Worm (Caenorhabditis elegans): ENCODE measurements around the gene mans-2.

The mans-2 gene

ce11 chrV:11942325-11942724, 43.0 kb downstream of the mans-2 start, which contains the start of gene F58H1.6:
F58H1.6 (plus strand) TSS chrV:11942625.
- TF ChIP-seq unc-130 (GFP tag; optimal IDR thresholded peaks at IDR 0.05) = no peak
- no peak for TF ChIP-seq egl-44 (GFP tag; IDR thresholded peaks at IDR 0.05)
- no peak for TF ChIP-seq akir-1 (GFP tag; optimal IDR thresholded peaks at IDR 0.05)
- TF ChIP-seq nfya-1 (tag; optimal IDR thresholded peaks at IDR 0.05; ENCODE audit: borderline replicate concordance, insufficient read depth) = no peak
- TF ChIP-seq snpc-4 (GFP tag; optimal IDR thresholded peaks at IDR 0.05) = no peak
- TF ChIP-seq snpc-4 (tag; optimal IDR thresholded peaks at IDR 0.05) = no peak
- no peak for TF ChIP-seq unc-62 (GFP tag; optimal IDR thresholded peaks at IDR 0.05)
- no peak for TF ChIP-seq madf-6 (GFP tag; IDR thresholded peaks at IDR 0.05)
- no peak for TF ChIP-seq F49E8.2 (tag; optimal IDR thresholded peaks at IDR 0.05; ENCODE audit: insufficient read depth)
- no peak for TF ChIP-seq ztf-28 (GFP tag; IDR thresholded peaks at IDR 0.05)
- TF ChIP-seq B0336.3 (GFP tag; IDR thresholded peaks at IDR 0.05) = no peak

DNA sequence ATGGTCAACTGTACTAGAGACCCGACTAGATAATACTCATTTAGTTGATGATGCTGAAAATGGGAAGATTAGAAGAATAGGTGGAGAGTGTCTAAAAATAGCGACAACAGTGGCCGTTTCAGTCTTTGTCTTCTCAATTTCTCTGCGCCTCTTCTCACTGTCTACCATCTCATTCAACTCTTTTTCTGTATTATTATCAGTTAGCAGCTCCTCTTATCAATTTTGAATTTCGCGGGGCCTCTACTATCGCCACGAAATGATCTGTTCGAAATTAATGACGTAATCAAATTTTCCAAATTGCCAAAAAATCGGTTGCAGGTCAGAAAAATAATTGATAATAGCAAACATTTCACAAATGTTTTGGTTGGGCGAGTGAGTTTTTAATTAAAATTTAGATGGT, 43.6 kb downstream of the mans-2 start:
- TF ChIP-seq nfya-1 (tag; optimal IDR thresholded peaks at IDR 0.05; ENCODE audit: borderline replicate concordance, insufficient read depth) = no peak
- no peak for TF ChIP-seq B0035.1 (tag; optimal IDR thresholded peaks at IDR 0.05)
- peak; percentile 84 for TF ChIP-seq nhr-80 (tag; optimal IDR thresholded peaks at IDR 0.05)
- no peak for TF ChIP-seq aptf-3 (GFP tag; IDR thresholded peaks at IDR 0.05)
- TF ChIP-seq unc-62 (GFP tag; optimal IDR thresholded peaks at IDR 0.05) = no peak
- peak; percentile 70 for TF ChIP-seq atf-7 (tag; optimal IDR thresholded peaks at IDR 0.05)

DNA sequence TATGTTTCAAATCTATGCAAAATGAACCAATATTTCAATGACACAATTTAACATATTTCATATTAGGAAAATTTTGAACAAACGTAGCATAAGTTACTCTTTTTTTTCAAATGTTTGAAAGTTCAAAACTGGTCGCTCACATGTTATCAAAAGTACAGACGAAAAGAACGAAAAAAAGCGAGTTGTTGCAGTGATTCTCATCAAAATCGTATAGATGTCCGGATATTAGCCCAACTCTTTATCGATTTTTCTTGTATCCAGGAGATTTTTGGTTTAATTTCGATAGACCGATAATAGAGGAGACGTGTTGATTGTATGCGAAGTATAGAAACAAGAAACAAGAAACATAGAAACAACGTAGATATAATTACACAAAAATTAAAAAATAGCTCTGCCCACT, 45.0 kb downstream of the mans-2 start:
- TF ChIP-seq Y67H2A.10 (GFP tag; conservative IDR thresholded peaks at IDR 0.05) = no peak
- no peak for TF ChIP-seq nhr-90 (tag; optimal IDR thresholded peaks at IDR 0.05)
- TF ChIP-seq die-1 (tag; optimal IDR thresholded peaks at IDR 0.05) = no peak
- no peak for TF ChIP-seq him-1 (tag; optimal IDR thresholded peaks at IDR 0.05)
- TF ChIP-seq Y53G8AR.9 (GFP tag; conservative IDR thresholded peaks at IDR 0.05) = no peak
- no peak for TF ChIP-seq B0261.1 (tag; optimal IDR thresholded peaks at IDR 0.05)
- no peak for TF ChIP-seq nfyb-1 (GFP tag; IDR thresholded peaks at IDR 0.05)

ce11 chrV:11937710-11938109, 47.6 kb downstream of the mans-2 start, which contains the start of gene gpla-1:
gpla-1 (minus strand) TSS chrV:11937810.
- TF ChIP-seq ceh-27 (GFP tag; optimal IDR thresholded peaks at IDR 0.05) = no peak
- TF ChIP-seq lin-26 (GFP tag; IDR thresholded peaks at IDR 0.05) = no peak
- no peak for TF ChIP-seq ztf-18 (tag; optimal IDR thresholded peaks at IDR 0.05)
- TF ChIP-seq F37B4.10 (GFP tag; IDR thresholded peaks at IDR 0.05) = no peak
- no peak for TF ChIP-seq lag-1 (GFP tag; IDR thresholded peaks at IDR 0.05)
- TF ChIP-seq nhr-179 (tag; optimal IDR thresholded peaks at IDR 0.05) = no peak
- TF ChIP-seq sea-2 (GFP tag; IDR thresholded peaks at IDR 0.05) = no peak
- no peak for TF ChIP-seq mes-4 (tag; optimal IDR thresholded peaks at IDR 0.05)
- no peak for TF ChIP-seq ztf-26 (tag; optimal IDR thresholded peaks at IDR 0.05)
- TF ChIP-seq nfya-2 (GFP tag; IDR thresholded peaks at IDR 0.05) = no peak
- TF ChIP-seq ZK185.1 (tag; optimal IDR thresholded peaks at IDR 0.05; ENCODE audit: poor library complexity, severe bottlenecking) = no peak
- TF ChIP-seq F23B12.7 (tag; optimal IDR thresholded peaks at IDR 0.05; ENCODE audit: insufficient read depth) = no peak
- TF ChIP-seq hmg-20 (GFP tag; IDR thresholded peaks at IDR 0.05) = no peak
- TF ChIP-seq zim-3 (tag; optimal IDR thresholded peaks at IDR 0.05) = no peak
